Fruit fly (Drosophila melanogaster) whole organism, prepupa: ENCODE results near the gene Cpr72Eb.

Experiments used
- CG4318 ChIP-seq: fragments of 200-800 bp; sonication (Bioruptor generic); optimal IDR thresholded peaks from 3 replicates; lab custom pipeline; 2017; ENCODE audit warnings: missing biosample characterization, mild to moderate bottlenecking, missing genetic modification characterization
- CG6792 ChIP-seq: fragments of 200-800 bp; sonication (Bioruptor generic); optimal IDR thresholded peaks from 3 replicates; lab custom pipeline; 2016; ENCODE audit warnings: missing biosample characterization, missing genetic modification characterization
- CG8632 ChIP-seq: fragments of 200-800 bp; sonication (Bioruptor generic); optimal IDR thresholded peaks from 3 replicates; lab custom pipeline; 2016; ENCODE audit warnings: missing biosample characterization, missing genetic modification characterization
- Eip75B ChIP-seq: fragments of 200-800 bp; sonication (Bioruptor generic); optimal IDR thresholded peaks from 3 replicates; lab custom pipeline; 2016; ENCODE audit warnings: missing biosample characterization, missing genetic modification characterization
- Eip78C ChIP-seq: fragments of 200-800 bp; sonication (Bioruptor generic); peaks from one replicate; lab custom pipeline; 2016; ENCODE audit warnings: missing biosample characterization, missing genetic modification characterization
- Lpt ChIP-seq: fragments of 200-800 bp; sonication (Bioruptor generic); optimal IDR thresholded peaks from 3 replicates; lab custom pipeline; 2016; ENCODE audit warnings: missing biosample characterization, missing genetic modification characterization
- OdsH ChIP-seq: fragments of 200-800 bp; sonication (Bioruptor generic); optimal IDR thresholded peaks from 3 replicates; lab custom pipeline; 2016; ENCODE audit warnings: missing biosample characterization, missing genetic modification characterization
- achi ChIP-seq: fragments of 200-800 bp; sonication (Bioruptor generic); optimal IDR thresholded peaks from 3 replicates; lab custom pipeline; 2016; ENCODE audit warnings: missing biosample characterization, missing genetic modification characterization
- cyc ChIP-seq: fragments of 200-800 bp; sonication (Bioruptor generic); optimal IDR thresholded peaks from 3 replicates; lab custom pipeline; 2016; ENCODE audit warnings: missing biosample characterization, missing genetic modification characterization
- dsx ChIP-seq: fragments of 200-800 bp; optimal IDR thresholded peaks from 3 replicates; lab custom pipeline; 2019; ENCODE audit warnings: missing biosample characterization, mild to moderate bottlenecking, missing genetic modification characterization, moderate library complexity; ENCODE audit not compliant: poor library complexity, severe bottlenecking
- net ChIP-seq: fragments of 200-800 bp; sonication (Bioruptor generic); optimal IDR thresholded peaks from 3 replicates; lab custom pipeline; 2016; ENCODE audit warnings: missing biosample characterization, missing genetic modification characterization
- pdm3 ChIP-seq: fragments of 200-800 bp; sonication (Bioruptor generic); optimal IDR thresholded peaks from 3 replicates; lab custom pipeline; 2016; ENCODE audit warnings: missing biosample characterization, missing genetic modification characterization
- salr ChIP-seq, 2 experiments: fragments of 200-800 bp; sonication (Bioruptor generic); optimal IDR thresholded peaks; 3 replicates each; lab custom pipeline; 2016 to 2018; ENCODE audit warnings: missing biosample characterization in 2 of 2, missing genetic modification characterization in 2 of 2, mild to moderate bottlenecking in 1 of 2

DNA sequence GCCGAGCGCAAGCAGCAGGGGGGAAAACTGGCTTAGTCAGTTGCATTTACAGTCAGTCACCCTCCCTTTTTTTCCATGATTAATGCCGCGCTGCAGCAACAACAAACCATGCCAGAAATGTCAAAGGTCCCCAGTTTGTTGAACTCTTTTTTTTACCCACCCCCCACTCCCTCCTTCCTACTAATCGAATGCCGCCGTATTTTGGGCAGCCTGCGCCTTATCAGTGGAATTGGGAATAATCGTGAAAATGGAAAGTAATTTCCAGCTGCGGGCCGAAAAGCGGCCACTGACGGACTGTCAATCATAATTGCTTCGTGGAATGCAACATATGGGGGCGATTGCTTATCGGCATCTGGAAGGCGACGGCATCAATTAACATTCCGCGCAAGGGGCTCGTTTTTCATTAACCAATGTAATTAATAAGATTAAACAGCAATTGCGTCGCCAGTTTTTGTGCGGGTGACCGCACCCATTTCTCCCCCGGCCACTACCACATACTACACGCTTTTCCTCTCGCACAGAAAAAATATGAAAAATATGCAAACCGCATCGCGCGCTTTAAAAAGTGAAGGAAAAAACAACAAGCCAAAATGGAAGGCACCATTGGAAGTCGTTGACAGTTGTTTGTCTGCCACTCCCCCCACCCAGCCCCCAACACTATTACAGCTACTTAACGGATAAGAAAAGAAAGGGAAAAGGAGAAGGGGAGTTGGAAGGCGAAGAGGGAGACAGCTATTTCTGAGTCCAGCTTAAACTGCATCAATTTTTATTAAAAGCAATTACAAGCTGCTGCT, 44.9 kb downstream of the Cpr72Eb start:
- TF ChIP-seq dsx (GFP tag; lab: Kevin White, UChicago) (no peak), CG6792 (GFP tag; lab: Kevin White, UChicago) (no peak), pdm3 (GFP tag; lab: Kevin White, UChicago) (no peak), salr (GFP tag; optimal IDR thresholded peaks at IDR 0.05; lab: Kevin White, UChicago) (no peak), cyc (GFP tag; lab: Kevin White, UChicago) (no peak), CG8632 (GFP tag; lab: Kevin White, UChicago) (no peak), OdsH (GFP tag; lab: Kevin White, UChicago) (no peak), Eip78C (GFP tag; lab: Kevin White, UChicago) (no peak), net (GFP tag; lab: Kevin White, UChicago) (no peak), achi (GFP tag; lab: Kevin White, UChicago) (no peak), CG4318 (GFP tag; lab: Kevin White, UChicago) (no peak), Lpt (GFP tag; lab: Kevin White, UChicago) (no peak), Eip75B (GFP tag; lab: Kevin White, UChicago) (no peak)
